Worm (Caenorhabditis elegans) whole organism, L3 larva: Measurements from ENCODE around the gene best-2.

Experiments
- R02D3.7 ChIP-seq: fragments of 150-350 bp; optimal IDR thresholded peaks from 2 replicates; lab custom pipeline; 2014; ENCODE audit warnings: missing biosample characterization, missing genetic modification characterization
- aly-2 ChIP-seq: fragments of 150-350 bp; optimal IDR thresholded peaks from 2 replicates; lab custom pipeline; 2014; ENCODE audit warnings: missing biosample characterization, missing genetic modification characterization
- ama-1 ChIP-seq: fragments of 150-350 bp; optimal IDR thresholded peaks from 2 replicates; lab custom pipeline; 2018
- ceh-16 ChIP-seq: sonication (generic microtip); optimal IDR thresholded peaks from 2 replicates; lab custom pipeline; 2017; ENCODE audit warnings: missing biosample characterization, missing genetic modification characterization
- ceh-28 ChIP-seq: fragments of 150-350 bp; optimal IDR thresholded peaks from 2 replicates; lab custom pipeline; 2014; ENCODE audit warnings: missing biosample characterization, missing genetic modification reagents, missing genetic modification characterization
- ceh-82 ChIP-seq: fragments of 150-350 bp; optimal IDR thresholded peaks from 2 replicates; lab custom pipeline; 2014; ENCODE audit warnings: missing biosample characterization, missing genetic modification characterization
- ceh-9 ChIP-seq: sonication (generic microtip); optimal IDR thresholded peaks from 2 replicates; lab custom pipeline; 2018; ENCODE audit warnings: missing biosample characterization, missing genetic modification characterization
- daf-12 ChIP-seq: fragments of 150-350 bp; optimal IDR thresholded peaks from 2 replicates; lab custom pipeline; 2014; ENCODE audit warnings: missing biosample characterization, missing genetic modification reagents, missing genetic modification characterization
- egl-5 ChIP-seq: fragments of 150-350 bp; optimal IDR thresholded peaks from 2 replicates; lab custom pipeline; 2017; ENCODE audit warnings: missing biosample characterization, missing genetic modification reagents, missing genetic modification characterization, inconsistent platforms
- elt-2 ChIP-seq: sonication (generic microtip); optimal IDR thresholded peaks from 2 replicates; lab custom pipeline; 2016; ENCODE audit warnings: missing genetic modification reagents, mild to moderate bottlenecking, missing genetic modification characterization, missing compliant biosample characterization
- elt-3 ChIP-seq, 3 experiments: fragments of 150-350 bp in 1 of 3; sonication (generic microtip) in 2 of 3; optimal IDR thresholded peaks; 2 replicates in 2 of 3; 4 replicates in 1 of 3; lab custom pipeline; 2014 to 2017; ENCODE audit warnings: missing biosample characterization in 3 of 3, missing genetic modification characterization in 3 of 3
- eor-1 ChIP-seq, 2 experiments: fragments of 150-350 bp; optimal IDR thresholded peaks; 2 replicates each; lab custom pipeline; 2014 to 2018; ENCODE audit warnings: missing biosample characterization in 2 of 2, missing genetic modification characterization in 2 of 2
- hmg-11 ChIP-seq: sonication (generic microtip); optimal IDR thresholded peaks from 2 replicates; lab custom pipeline; 2016; ENCODE audit warnings: missing genetic modification characterization, missing compliant biosample characterization
- jun-1 ChIP-seq: fragments of 150-350 bp; optimal IDR thresholded peaks from 2 replicates; lab custom pipeline; 2014; ENCODE audit warnings: missing biosample characterization, missing genetic modification reagents, missing genetic modification characterization
- lin-15B ChIP-seq: fragments of 150-350 bp; optimal IDR thresholded peaks from 2 replicates; lab custom pipeline; 2014; ENCODE audit warnings: missing biosample characterization, missing genetic modification characterization
- lin-39 ChIP-seq: fragments of 150-350 bp; optimal IDR thresholded peaks from 2 replicates; lab custom pipeline; 2018; ENCODE audit warnings: missing biosample characterization, missing genetic modification reagents, missing genetic modification characterization
- mdl-1 ChIP-seq: fragments of 150-350 bp; optimal IDR thresholded peaks from 2 replicates; lab custom pipeline; 2014; ENCODE audit warnings: missing biosample characterization, missing genetic modification characterization
- nfya-1 ChIP-seq: sonication (generic microtip); optimal IDR thresholded peaks from 2 replicates; lab custom pipeline; 2017; ENCODE audit warnings: missing genetic modification characterization, mild to moderate bottlenecking, missing compliant biosample characterization, antibody characterized with exemption, moderate library complexity; ENCODE audit not compliant: insufficient read depth
- nhr-11 ChIP-seq: fragments of 150-350 bp; optimal IDR thresholded peaks from 2 replicates; lab custom pipeline; 2014; ENCODE audit warnings: missing biosample characterization, missing genetic modification characterization
- nhr-23 ChIP-seq: fragments of 150-350 bp; optimal IDR thresholded peaks from 2 replicates; lab custom pipeline; 2014; ENCODE audit warnings: missing biosample characterization, missing genetic modification reagents, missing genetic modification characterization
- nhr-237 ChIP-seq: fragments of 150-350 bp; optimal IDR thresholded peaks from 2 replicates; lab custom pipeline; 2014; ENCODE audit warnings: missing biosample characterization, missing genetic modification characterization
- nhr-25 ChIP-seq: sonication (generic microtip); optimal IDR thresholded peaks from 2 replicates; lab custom pipeline; 2017; ENCODE audit warnings: missing biosample characterization, missing genetic modification characterization
- nhr-28 ChIP-seq: fragments of 150-350 bp; optimal IDR thresholded peaks from 2 replicates; lab custom pipeline; 2014; ENCODE audit warnings: missing biosample characterization, missing genetic modification characterization
- nhr-43 ChIP-seq: sonication (generic microtip); optimal IDR thresholded peaks from 2 replicates; lab custom pipeline; 2016; ENCODE audit warnings: mild to moderate bottlenecking, missing genetic modification characterization, missing compliant biosample characterization; ENCODE audit not compliant: poor library complexity, severe bottlenecking
- pha-4 ChIP-seq: fragments of 150-350 bp; optimal IDR thresholded peaks from 2 replicates; lab custom pipeline; 2014; ENCODE audit warnings: missing biosample characterization, missing genetic modification reagents, missing genetic modification characterization
- pqm-1 ChIP-seq: fragments of 150-350 bp; optimal IDR thresholded peaks from 2 replicates; lab custom pipeline; 2017; ENCODE audit warnings: missing biosample characterization, missing genetic modification characterization, inconsistent platforms
- skn-1 ChIP-seq: fragments of 150-350 bp; optimal IDR thresholded peaks from 2 replicates; lab custom pipeline; 2014; ENCODE audit warnings: missing biosample characterization, missing genetic modification characterization
- snpc-4 ChIP-seq: fragments of 150-350 bp; optimal IDR thresholded peaks from 2 replicates; lab custom pipeline; 2014; ENCODE audit warnings: missing biosample characterization, missing genetic modification characterization
- tbx-2 ChIP-seq: sonication (generic microtip); optimal IDR thresholded peaks from 2 replicates; lab custom pipeline; 2016; ENCODE audit warnings: mild to moderate bottlenecking, missing genetic modification characterization, missing compliant biosample characterization
- unc-39 ChIP-seq: sonication (generic microtip); optimal IDR thresholded peaks from 4 replicates; lab custom pipeline; 2017; ENCODE audit warnings: missing biosample characterization, missing genetic modification characterization
- zag-1 ChIP-seq: fragments of 150-350 bp; optimal IDR thresholded peaks from 2 replicates; lab custom pipeline; 2014; ENCODE audit warnings: missing biosample characterization, missing genetic modification characterization
- ztf-11 ChIP-seq: fragments of 150-350 bp; optimal IDR thresholded peaks from 2 replicates; lab custom pipeline; 2014; ENCODE audit warnings: missing biosample characterization, missing genetic modification characterization
- ztf-4 ChIP-seq: fragments of 150-350 bp; optimal IDR thresholded peaks from 2 replicates; lab custom pipeline; 2014; ENCODE audit warnings: missing biosample characterization, missing genetic modification characterization

best-2 gene

ce11 chrIV:13104900-13105299 lies 8.0 kb downstream of the best-2 start, which contains the start of gene rde-11:
Gene rde-11, plus strand, starts transcription at chrIV:13105200.
- TF ChIP-seq nhr-28 (tag; lab: Kevin White, UChicago): no peak
- TF ChIP-seq unc-39 (tag; lab: Kevin White, UChicago): no peak
- TF ChIP-seq pha-4 (tag; lab: Kevin White, UChicago): no peak
- TF ChIP-seq aly-2: no peak
- TF ChIP-seq nhr-237 (tag; lab: Kevin White, UChicago): no peak
- TF ChIP-seq R02D3.7 (tag; lab: Kevin White, UChicago): no peak
- TF ChIP-seq hmg-11: no peak
- TF ChIP-seq daf-12: no peak
- TF ChIP-seq ceh-16 (tag; lab: Kevin White, UChicago): no peak
- TF ChIP-seq nhr-43: no peak
- TF ChIP-seq ceh-9: no peak
- no peak for TF ChIP-seq egl-5 (tag; lab: Kevin White, UChicago)
- TF ChIP-seq, all 47 proteins: peak for 0

DNA sequence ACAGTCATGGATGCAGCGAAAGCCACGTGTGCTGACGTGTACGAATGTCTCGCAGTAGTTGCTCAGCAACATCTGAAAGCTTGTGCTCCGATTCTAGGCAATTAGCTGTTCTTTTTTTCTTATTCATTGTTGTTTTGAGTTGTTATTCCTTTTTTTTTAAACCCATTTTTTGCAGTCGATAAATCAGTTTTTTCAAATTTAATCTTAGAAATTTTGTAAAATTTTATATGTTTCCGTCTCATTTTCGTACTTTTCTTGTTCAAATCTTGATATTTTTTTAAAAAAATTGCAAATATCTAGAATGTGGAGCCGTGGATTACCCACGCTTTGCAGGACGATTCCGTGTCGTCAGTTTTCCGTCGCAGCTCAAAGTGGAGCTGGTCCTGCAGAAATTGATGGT lies 12.5 kb downstream of the best-2 start, which contains the start of gene fask-1:
fask-1 (plus strand) TSS at position 301 of the 400 bp plus-strand sequence.
- TF ChIP-seq lin-39 (tag; lab: Kevin White, UChicago): no peak
- TF ChIP-seq zag-1: no peak
- TF ChIP-seq ceh-82 (tag; lab: Kevin White, UChicago): no peak
- TF ChIP-seq eor-1 (tag; optimal IDR thresholded peaks at IDR 0.05; lab: Kevin White, UChicago): no peak
- no peak for TF ChIP-seq unc-39 (tag; lab: Kevin White, UChicago)

DNA sequence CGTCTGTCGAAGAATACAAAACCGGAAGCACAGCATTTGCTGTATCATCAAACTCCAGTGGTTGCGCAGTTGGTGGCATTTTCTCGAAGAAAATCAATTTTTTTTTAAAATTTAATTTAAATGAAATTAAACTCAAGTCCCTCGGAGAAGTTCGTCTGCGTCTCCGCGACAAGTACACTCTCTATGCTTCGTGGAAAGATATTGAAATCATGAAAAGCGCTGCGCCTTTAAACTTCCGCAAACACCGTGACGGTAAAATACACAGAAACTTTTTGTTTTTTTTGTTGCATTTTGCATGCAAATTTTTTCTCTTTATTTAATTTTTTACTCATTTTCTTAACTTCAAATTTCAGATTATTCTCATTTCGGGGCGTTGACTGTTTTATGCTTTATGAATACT lies 14.2 kb downstream of the best-2 start, which contains the start of the genes dli-1, tin-9.2 and exos-4.1:
dli-1 (minus strand) TSS at position 141 of the 400 bp plus-strand sequence.
tin-9.2 (plus strand) TSS at position 344 of the 400 bp plus-strand sequence.
exos-4.1 (plus strand) TSS at position 348 of the 400 bp plus-strand sequence.
- TF ChIP-seq R02D3.7 (tag; lab: Kevin White, UChicago) (peak; percentile 58), mdl-1 (no peak), egl-5 (tag; lab: Kevin White, UChicago) (peak; percentile 77), pha-4 (tag; lab: Kevin White, UChicago) (peak; percentile 69), unc-39 (tag; lab: Kevin White, UChicago) (no peak), jun-1 (tag; lab: Kevin White, UChicago) (peak; percentile 3), elt-3 (tag; optimal IDR thresholded peaks at IDR 0.05; lab: Kevin White, UChicago) (no peak), nhr-23 (tag; lab: Kevin White, UChicago) (peak; percentile 65), snpc-4 (tag; lab: Kevin White, UChicago) (peak; percentile 31), tbx-2 (tag; lab: Kevin White, UChicago) (no peak), skn-1 (tag; lab: Kevin White, UChicago) (peak; percentile 54), nfya-1 (tag; lab: Kevin White, UChicago) (peak; percentile 77), lin-15B (tag; lab: Kevin White, UChicago) (peak; percentile 83), eor-1 (tag; optimal IDR thresholded peaks at IDR 0.05; lab: Kevin White, UChicago) (no peak), elt-2 (tag; lab: Kevin White, UChicago) (peak; percentile 29), ztf-4 (tag; lab: Kevin White, UChicago) (no peak), nhr-11 (tag; lab: Kevin White, UChicago) (no peak), aly-2 (no peak), nhr-25 (tag; lab: Kevin White, UChicago) (peak; percentile 35), ztf-11 (no peak), ceh-28 (peak; percentile 54), hmg-11 (peak; percentile 58), nhr-43 (no peak), pqm-1 (tag; lab: Kevin White, UChicago) (peak; percentile 14), nhr-237 (tag; lab: Kevin White, UChicago) (no peak)
- TF ChIP-seq, all 47 proteins: peak for 14

ce11 chrIV:13096778-13097177 lies 16.1 kb downstream of the best-2 start:
- TF ChIP-seq ceh-9: no peak
- TF ChIP-seq aly-2: peak; percentile 30
- no peak for TF ChIP-seq lin-39 (tag; lab: Kevin White, UChicago)
- TF ChIP-seq, all 47 proteins: peak for 1

DNA sequence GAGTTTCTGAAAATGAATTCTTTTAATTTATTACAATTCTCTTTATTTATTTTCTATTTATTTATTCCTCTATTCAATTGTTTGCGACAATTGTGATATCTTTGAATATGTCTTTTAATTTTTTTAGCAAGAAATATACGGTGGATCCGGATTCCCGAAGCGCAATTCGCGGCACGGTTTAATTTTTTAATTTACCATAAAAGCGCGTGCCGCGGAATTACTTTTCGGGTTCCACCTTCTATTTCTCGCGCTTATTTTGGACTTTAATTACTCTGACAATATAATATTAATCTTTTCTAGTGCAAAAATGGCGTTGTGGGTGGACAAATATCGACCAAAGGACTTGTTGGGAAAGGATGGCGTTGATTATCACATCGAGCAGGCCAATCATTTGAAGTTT lies 17.4 kb downstream of the best-2 start, which contains the start of gene rfc-3:
rfc-3 (plus strand) TSS at position 301 of the 400 bp plus-strand sequence.
- no peak for TF ChIP-seq jun-1 (tag; lab: Kevin White, UChicago)
- no peak for TF ChIP-seq nhr-237 (tag; lab: Kevin White, UChicago)
- no peak for TF ChIP-seq ceh-82 (tag; lab: Kevin White, UChicago)
- TF ChIP-seq unc-39 (tag; lab: Kevin White, UChicago): no peak
- TF ChIP-seq ama-1 (lab: Kevin White, UChicago): no peak
- TF ChIP-seq nhr-23 (tag; lab: Kevin White, UChicago): no peak
